Fruit fly (Drosophila melanogaster) Kc167 (cell line): ENCODE measurements around the gene yellow-e2.

Source experiments
- h ChIP-seq: fragments of >200 bp; optimal IDR thresholded peaks from 3 replicates; lab custom pipeline; 2018; ENCODE audit warnings: missing external identifiers
- psq ChIP-seq: fragments of >200 bp; optimal IDR thresholded peaks from 2 replicates; lab custom pipeline; 2017; ENCODE audit warnings: missing external identifiers
- ttk ChIP-seq: sonication (Bioruptor generic); optimal IDR thresholded peaks from 2 replicates; lab custom pipeline; 2017; ENCODE audit warnings: missing external identifiers

DNA sequence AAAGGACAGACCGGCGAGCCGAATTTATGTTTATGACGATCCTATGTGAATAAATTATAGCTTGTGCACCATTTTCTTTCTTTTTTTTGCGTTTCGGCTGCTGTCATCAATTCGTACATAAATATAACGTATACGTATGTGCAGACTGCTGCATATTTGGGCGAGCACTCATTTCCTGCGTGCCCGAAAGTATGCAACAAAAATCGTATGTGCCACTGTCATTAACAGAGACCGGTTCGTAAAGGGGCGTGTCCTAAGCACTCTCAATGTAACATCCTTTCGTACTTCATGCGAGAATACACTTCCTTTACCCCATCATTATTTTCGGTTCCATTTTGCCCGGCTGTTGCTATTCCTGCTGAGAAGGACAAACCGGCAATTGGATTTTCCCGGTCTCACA is 46.7 kb downstream of the yellow-e2 start:
- no peak for TF ChIP-seq h (lab: Kevin White, UChicago)
- no peak for TF ChIP-seq psq (lab: Kevin White, UChicago)
- no peak for TF ChIP-seq ttk (lab: Kevin White, UChicago)
